Worm (Caenorhabditis elegans): ENCODE data around the gene popl-7.
A peak's percentile ranks its signal among the peaks of the same experiment; 100 is the strongest.

popl-7 gene

ce11 chrIV:13342555-13342954 lies 27.9 kb upstream of the popl-7 start, which contains the start of gene W02A2.5:
Gene W02A2.5 (plus strand): TSS chrIV:13342855.
- TF ChIP-seq pros-1 (tag; optimal IDR thresholded peaks at IDR 0.05) = no peak
- no peak for TF ChIP-seq ceh-6 (GFP tag; optimal IDR thresholded peaks at IDR 0.05)
- TF ChIP-seq ceh-24 (tag; optimal IDR thresholded peaks at IDR 0.05) = no peak
- no peak for TF ChIP-seq ets-4 (tag; optimal IDR thresholded peaks at IDR 0.05)
- TF ChIP-seq ref-2 (tag; optimal IDR thresholded peaks at IDR 0.05) = no peak
- no peak for TF ChIP-seq ceh-2 (tag; optimal IDR thresholded peaks at IDR 0.05)
- TF ChIP-seq fkh-10 (GFP tag; optimal IDR thresholded peaks at IDR 0.05) = no peak
- TF ChIP-seq F13H6.1 (tag; optimal IDR thresholded peaks at IDR 0.05) = no peak

DNA sequence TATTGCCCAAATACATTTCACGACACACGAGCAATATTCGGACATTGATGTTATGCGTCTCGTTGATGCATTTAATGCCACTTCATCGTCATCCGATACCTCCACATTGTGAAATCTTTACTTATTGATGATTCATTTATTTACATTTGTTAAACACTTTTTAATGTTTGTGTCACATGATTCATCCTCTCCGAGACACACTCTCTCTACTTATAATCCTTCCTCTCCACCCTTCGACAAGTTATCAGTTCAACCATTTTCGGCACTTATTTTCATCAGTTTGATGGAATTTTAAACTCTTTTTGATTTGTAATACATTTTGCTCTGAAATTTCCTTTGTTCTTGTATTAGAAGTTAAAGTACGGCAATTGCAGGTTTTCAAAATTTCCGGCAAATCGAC lies 24.4 kb upstream of the popl-7 start:
- TF ChIP-seq ceh-6 (GFP tag; optimal IDR thresholded peaks at IDR 0.05) (no peak), pag-3 (tag; optimal IDR thresholded peaks at IDR 0.05; ENCODE audit: borderline replicate concordance) (no peak), fkh-10 (GFP tag; optimal IDR thresholded peaks at IDR 0.05) (no peak), pqm-1 (tag; optimal IDR thresholded peaks at IDR 0.05) (no peak)

DNA sequence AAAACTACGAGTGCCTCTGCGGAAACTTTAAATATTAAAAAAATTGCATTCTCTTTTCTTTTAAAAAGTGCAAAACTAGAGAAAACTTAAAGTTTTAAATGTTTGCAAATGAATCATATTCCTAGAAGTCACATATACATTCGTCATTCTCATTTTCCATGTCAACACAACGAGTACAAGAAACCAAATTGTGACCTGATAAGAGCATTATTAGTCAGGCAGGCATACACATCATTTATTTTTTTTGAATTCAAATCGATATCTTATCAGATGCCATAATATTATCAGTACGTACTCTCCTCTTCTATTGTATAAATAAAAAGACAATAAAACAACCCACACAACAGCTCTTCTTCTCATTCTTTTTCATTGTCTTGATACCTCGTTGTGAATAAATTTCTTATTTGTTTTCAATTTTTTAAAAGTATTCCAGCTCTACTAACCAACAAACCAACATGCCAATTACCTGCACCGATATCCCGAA lies 23.2 kb upstream of the popl-7 start, which contains the start of gene W02A2.9:
Gene W02A2.9, plus strand, starts transcription at position 434 of the 484 bp plus-strand sequence.
- peak; percentile 95 for TF ChIP-seq elt-2 (tag; optimal IDR thresholded peaks at IDR 0.05)
- TF ChIP-seq pha-4 (tag; optimal IDR thresholded peaks at IDR 0.05) = no peak
- no peak for TF ChIP-seq gmeb-2 (tag; optimal IDR thresholded peaks at IDR 0.05)

DNA sequence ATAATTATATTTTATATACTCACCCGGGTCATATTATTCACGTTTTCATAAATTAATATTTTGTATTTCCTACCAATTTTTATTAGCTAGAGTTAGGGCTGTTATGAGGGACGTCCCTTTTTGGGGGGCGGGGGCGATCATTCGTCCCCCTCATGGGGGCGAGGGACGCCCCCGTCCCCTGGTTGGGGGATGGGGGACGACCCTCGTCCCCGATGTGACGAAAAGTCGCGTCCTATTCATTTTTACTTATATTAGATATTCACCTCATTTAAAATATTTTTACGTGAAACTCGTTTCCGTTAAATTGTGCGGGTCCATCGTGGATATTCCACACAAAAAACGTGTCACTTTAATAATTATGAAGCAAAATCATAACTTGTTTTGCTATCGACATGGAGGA lies 21.9 kb upstream of the popl-7 start, which contains the start of gene W02A2.12:
Gene W02A2.12, minus strand, starts transcription at position 240 of the 400 bp plus-strand sequence.
- TF ChIP-seq ama-1 (optimal IDR thresholded peaks at IDR 0.05) (no peak), nhr-232 (tag; optimal IDR thresholded peaks at IDR 0.05) (no peak), hlh-15 (tag; optimal IDR thresholded peaks at IDR 0.05) (no peak), elt-2 (tag; optimal IDR thresholded peaks at IDR 0.05) (no peak), fax-1 (tag; optimal IDR thresholded peaks at IDR 0.05) (no peak), lim-6 (tag; optimal IDR thresholded peaks at IDR 0.05) (no peak), pqm-1 (tag; optimal IDR thresholded peaks at IDR 0.05) (no peak), tbx-2 (tag; optimal IDR thresholded peaks at IDR 0.05) (no peak), pha-4 (tag; optimal IDR thresholded peaks at IDR 0.05) (no peak), unc-3 (GFP tag; conservative IDR thresholded peaks at IDR 0.05) (no peak), unc-3 (tag; optimal IDR thresholded peaks at IDR 0.05) (no peak), ttx-3 (tag; optimal IDR thresholded peaks at IDR 0.05) (no peak), ceh-31 (tag; optimal IDR thresholded peaks at IDR 0.05) (no peak), rnt-1 (tag; optimal IDR thresholded peaks at IDR 0.05) (no peak)

ce11 chrIV:13353143-13353773 lies 17.2 kb upstream of the popl-7 start, which contains the start of the genes rec-8 and mex-5:
Gene rec-8 (minus strand): TSS chrIV:13353193.
Gene mex-5 (plus strand): TSS chrIV:13353723.
- TF ChIP-seq syd-9 (tag; optimal IDR thresholded peaks at IDR 0.05) (no peak), ref-2 (tag; optimal IDR thresholded peaks at IDR 0.05) (no peak), pros-1 (tag; optimal IDR thresholded peaks at IDR 0.05) (no peak), K02D7.2 (tag; optimal IDR thresholded peaks at IDR 0.05) (no peak), sox-2 (GFP tag; IDR thresholded peaks at IDR 0.05) (no peak)

ce11 chrIV:13354044-13354443 lies 16.4 kb upstream of the popl-7 start:
- no peak for TF ChIP-seq ceh-2 (tag; optimal IDR thresholded peaks at IDR 0.05)
- TF ChIP-seq nhr-232 (tag; optimal IDR thresholded peaks at IDR 0.05) = no peak
- TF ChIP-seq unc-55 (GFP tag; optimal IDR thresholded peaks at IDR 0.05) = no peak
- no peak for TF ChIP-seq pax-1 (tag; optimal IDR thresholded peaks at IDR 0.05)
- TF ChIP-seq ets-4 (tag; optimal IDR thresholded peaks at IDR 0.05) = no peak
- no peak for TF ChIP-seq ahr-1 (tag; optimal IDR thresholded peaks at IDR 0.05)
- no peak for TF ChIP-seq fkh-6 (tag; optimal IDR thresholded peaks at IDR 0.05)
- TF ChIP-seq ceh-45 (GFP tag; IDR thresholded peaks at IDR 0.05) = no peak
